Fruit fly (Drosophila melanogaster): Measurements from ENCODE around the gene CG2955.

dm6 chr2L:4146317-4146716 is 2.8 kb upstream of the CG2955 start:
- no peak for TF ChIP-seq bab1 (GFP tag; optimal IDR thresholded peaks at IDR 0.05)
- no peak for TF ChIP-seq ovo (GFP tag; optimal IDR thresholded peaks at IDR 0.05)
- TF ChIP-seq Clk (GFP tag; optimal IDR thresholded peaks at IDR 0.05) = no peak
- TF ChIP-seq CG12768 (GFP tag; optimal IDR thresholded peaks at IDR 0.05) = no peak
- no peak for TF ChIP-seq tj (GFP tag; optimal IDR thresholded peaks at IDR 0.05)
- TF ChIP-seq CG7101 (tag; optimal IDR thresholded peaks at IDR 0.05) = no peak
